Worm (Caenorhabditis elegans) whole organism, early embryonic: Measurements from ENCODE around the gene srg-8.

ENCODE experiments used
- B0310.2 ChIP-seq: sonication (generic microtip); optimal IDR thresholded peaks from 2 replicates; lab custom pipeline; 2016; ENCODE audit warnings: mild to moderate bottlenecking, missing genetic modification characterization, missing compliant biosample characterization
- aly-1 ChIP-seq: sonication (generic microtip); optimal IDR thresholded peaks from 2 replicates; lab custom pipeline; 2016; ENCODE audit warnings: missing genetic modification characterization, missing compliant biosample characterization
- ama-1 ChIP-seq: fragments of 150-350 bp; optimal IDR thresholded peaks from 2 replicates; lab custom pipeline; 2014
- flt-1 ChIP-seq: fragments of 200-800 bp; sonication (Bioruptor generic); IDR thresholded peaks from 2 replicates; pipeline ENCODE4 v1.3.6; 2022; ENCODE audit warnings: missing genetic modification characterization, missing compliant biosample characterization
- pes-1 ChIP-seq: fragments of 200-800 bp; sonication (Bioruptor generic); IDR thresholded peaks from 2 replicates; pipeline ENCODE4 v1.3.6; 2022; ENCODE audit warnings: missing genetic modification reagents, missing genetic modification characterization, missing compliant biosample characterization
- scrt-1 ChIP-seq: fragments of 200-800 bp; sonication (Bioruptor generic); IDR thresholded peaks from 2 replicates; pipeline ENCODE4 v1.3.6; 2022; ENCODE audit warnings: missing genetic modification characterization, missing compliant biosample characterization

DNA sequence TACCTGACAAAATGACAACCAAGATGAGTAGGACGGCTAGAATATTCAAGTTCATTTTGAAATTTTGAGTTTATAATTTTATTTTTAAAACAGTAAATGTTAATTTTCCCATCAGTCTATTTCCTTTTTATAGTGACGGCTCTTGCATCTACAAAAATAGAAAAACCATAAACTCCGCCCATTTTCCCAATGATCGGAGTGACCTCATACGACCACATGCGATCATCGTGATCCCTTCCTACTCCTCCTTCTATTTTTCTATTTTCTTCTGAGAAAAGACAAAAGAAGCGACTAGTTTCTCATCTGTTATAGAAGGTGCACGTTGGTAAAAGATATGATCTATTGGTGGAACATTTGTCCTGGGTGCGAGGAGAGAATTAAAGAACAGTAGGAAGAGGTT is 39.2 kb downstream of the srg-8 start, which contains the start of gene C23G10.11:
- TF ChIP-seq B0310.2 (tag; lab: Kevin White, UChicago) (no peak), flt-1 (GFP tag; lab: Robert Waterston, UW) (no peak), pes-1 (GFP tag; lab: Robert Waterston, UW) (no peak), scrt-1 (GFP tag; lab: Robert Waterston, UW) (no peak), ama-1 (lab: Kevin White, UChicago) (no peak), aly-1 (no peak)
